Fruit fly (Drosophila melanogaster): Measurements from ENCODE around the gene Rpt6R.

The Rpt6R gene

dm6 chr3R:30540196-30540595, 43.3 kb downstream of the Rpt6R start:
- TF ChIP-seq woc (GFP tag; optimal IDR thresholded peaks at IDR 0.05), result no peak
- no peak for TF ChIP-seq brk (GFP tag; optimal IDR thresholded peaks at IDR 0.05)
- peak; percentile 60 for TF ChIP-seq rgr (GFP tag; optimal IDR thresholded peaks at IDR 0.05)
- peak; percentile 23 for TF ChIP-seq dmrt93B (GFP tag; optimal IDR thresholded peaks at IDR 0.05)
- TF ChIP-seq Jra (GFP tag; optimal IDR thresholded peaks at IDR 0.05), result no peak
- TF ChIP-seq CG32264 (GFP tag; optimal IDR thresholded peaks at IDR 0.05), result no peak
- no peak for TF ChIP-seq sage (GFP tag; optimal IDR thresholded peaks at IDR 0.05)
- no peak for TF ChIP-seq Hr78 (GFP tag; optimal IDR thresholded peaks at IDR 0.05)
- no peak for TF ChIP-seq Abd-B (GFP tag; optimal IDR thresholded peaks at IDR 0.05)
- no peak for TF ChIP-seq Myc (optimal IDR thresholded peaks at IDR 0.05)
- TF ChIP-seq N (GFP tag; optimal IDR thresholded peaks at IDR 0.05), result no peak
- no peak for TF ChIP-seq Rel (GFP tag; optimal IDR thresholded peaks at IDR 0.05)
- no peak for TF ChIP-seq Rel (tag; optimal IDR thresholded peaks at IDR 0.05)
- TF ChIP-seq Vsx2 (GFP tag; optimal IDR thresholded peaks at IDR 0.05; ENCODE audit: partially characterized antibody), result no peak
- TF ChIP-seq br (GFP tag; optimal IDR thresholded peaks at IDR 0.05), result peak; percentile 54
- no peak for TF ChIP-seq pan (optimal IDR thresholded peaks at IDR 0.05)
- TF ChIP-seq psq (GFP tag; optimal IDR thresholded peaks at IDR 0.05), result peak; percentile 1
- TF ChIP-seq dl (GFP tag; optimal IDR thresholded peaks at IDR 0.05; ENCODE audit: insufficient read depth in 1 of 2, partially characterized antibody in 2 of 2), result no peak
- TF ChIP-seq Hr83 (GFP tag; optimal IDR thresholded peaks at IDR 0.05; ENCODE audit: poor library complexity, severe bottlenecking), result no peak
- peak; percentile 12 for TF ChIP-seq Sp1 (GFP tag; optimal IDR thresholded peaks at IDR 0.05)
- TF ChIP-seq Dif (GFP tag; optimal IDR thresholded peaks at IDR 0.05; ENCODE audit: partially characterized antibody), result no peak
- TF ChIP-seq HLH106 (tag; optimal IDR thresholded peaks at IDR 0.05), result peak; percentile 53
- no peak for TF ChIP-seq dsf (GFP tag; optimal IDR thresholded peaks at IDR 0.05; ENCODE audit: borderline replicate concordance)
- TF ChIP-seq usp (GFP tag; optimal IDR thresholded peaks at IDR 0.05), result no peak
- no peak for TF ChIP-seq CrebA (GFP tag; optimal IDR thresholded peaks at IDR 0.05; ENCODE audit: borderline replicate concordance)
- TF ChIP-seq foxo (GFP tag; optimal IDR thresholded peaks at IDR 0.05), result peak in 1 of 2 experiments; percentile 51
- peak; percentile 61 for TF ChIP-seq ey (GFP tag; optimal IDR thresholded peaks at IDR 0.05)
- TF ChIP-seq tai (GFP tag; optimal IDR thresholded peaks at IDR 0.05), result no peak
- TF ChIP-seq Mio (GFP tag; optimal IDR thresholded peaks at IDR 0.05), result no peak
- peak; percentile 19 for TF ChIP-seq OdsH (GFP tag; optimal IDR thresholded peaks at IDR 0.05)
- no peak for TF ChIP-seq lola (GFP tag; optimal IDR thresholded peaks at IDR 0.05)
- peak; percentile 34 for TF ChIP-seq fru (GFP tag; optimal IDR thresholded peaks at IDR 0.05)
- no peak for TF ChIP-seq Dfd (GFP tag; optimal IDR thresholded peaks at IDR 0.05)
- TF ChIP-seq jim (GFP tag; optimal IDR thresholded peaks at IDR 0.05), result no peak
- peak; percentile 62 for TF ChIP-seq h (GFP tag; optimal IDR thresholded peaks at IDR 0.05)
- TF ChIP-seq GATAd (GFP tag; optimal IDR thresholded peaks at IDR 0.05), result no peak
- TF ChIP-seq Hnf4 (GFP tag; optimal IDR thresholded peaks at IDR 0.05), result peak; percentile 40
- peak; percentile 80 for TF ChIP-seq sv (GFP tag; optimal IDR thresholded peaks at IDR 0.05)
- TF ChIP-seq CG9705 (GFP tag; optimal IDR thresholded peaks at IDR 0.05), result peak; percentile 47

dm6 chr3R:30536919-30537318, 46.6 kb downstream of the Rpt6R start:
- TF ChIP-seq rgr (GFP tag; optimal IDR thresholded peaks at IDR 0.05) (no peak), CG32264 (GFP tag; optimal IDR thresholded peaks at IDR 0.05) (no peak)

- TF ChIP-seq Dif (GFP tag; optimal IDR thresholded peaks at IDR 0.05; ENCODE audit: partially characterized antibody), result no peak
- no peak for TF ChIP-seq Abd-B (GFP tag; optimal IDR thresholded peaks at IDR 0.05)
- TF ChIP-seq h (GFP tag; optimal IDR thresholded peaks at IDR 0.05), result no peak
- no peak for TF ChIP-seq jim (GFP tag; optimal IDR thresholded peaks at IDR 0.05)
- TF ChIP-seq rgr (GFP tag; optimal IDR thresholded peaks at IDR 0.05), result no peak
- no peak for TF ChIP-seq Rel (GFP tag; optimal IDR thresholded peaks at IDR 0.05)
- no peak for TF ChIP-seq Rel (tag; optimal IDR thresholded peaks at IDR 0.05)
- no peak for TF ChIP-seq Myc (optimal IDR thresholded peaks at IDR 0.05)
Observed at dm6 chr3R:30536432-30536831, 47.1 kb downstream of the Rpt6R start.
